Worm (Caenorhabditis elegans) whole organism, early embryonic: ENCODE results near the gene W09H1.3.
A peak's percentile ranks its signal among the peaks of the same experiment; 100 is the strongest.

ENCODE experiments used
- B0310.2 ChIP-seq: sonication (generic microtip); optimal IDR thresholded peaks from 2 replicates; lab custom pipeline; 2016; ENCODE audit warnings: mild to moderate bottlenecking, missing genetic modification characterization, missing compliant biosample characterization
- F13C5.2 ChIP-seq: sonication (generic microtip); optimal IDR thresholded peaks from 2 replicates; lab custom pipeline; 2017; ENCODE audit warnings: mild to moderate bottlenecking, missing genetic modification characterization, inconsistent platforms, missing compliant biosample characterization
- aly-1 ChIP-seq: sonication (generic microtip); optimal IDR thresholded peaks from 2 replicates; lab custom pipeline; 2016; ENCODE audit warnings: missing genetic modification characterization, missing compliant biosample characterization
- ama-1 ChIP-seq: fragments of 150-350 bp; optimal IDR thresholded peaks from 2 replicates; lab custom pipeline; 2014
- ceh-13 ChIP-seq: fragments of 200-800 bp; sonication (Bioruptor generic); optimal IDR thresholded peaks from 2 replicates; lab custom pipeline; 2018; ENCODE audit warnings: mild to moderate bottlenecking, missing genetic modification characterization, missing compliant biosample characterization
- ceh-36 ChIP-seq: sonication (generic microtip); optimal IDR thresholded peaks from 2 replicates; lab custom pipeline; 2016; ENCODE audit warnings: missing genetic modification characterization, inconsistent platforms, missing compliant biosample characterization
- ets-7 ChIP-seq: sonication (generic microtip); optimal IDR thresholded peaks from 2 replicates; lab custom pipeline; 2016; ENCODE audit warnings: missing genotype, missing genetic modification characterization, missing compliant biosample characterization
- flt-1 ChIP-seq: fragments of 200-800 bp; sonication (Bioruptor generic); IDR thresholded peaks from 2 replicates; pipeline ENCODE4 v1.3.6; 2022; ENCODE audit warnings: missing genetic modification characterization, missing compliant biosample characterization
- hmbx-1 ChIP-seq: sonication (generic microtip); optimal IDR thresholded peaks from 2 replicates; lab custom pipeline; 2016; ENCODE audit warnings: mild to moderate bottlenecking, missing genetic modification characterization, missing compliant biosample characterization
- hmg-4 ChIP-seq: fragments of 200-800 bp; sonication (Bioruptor generic); optimal IDR thresholded peaks from 2 replicates; lab custom pipeline; 2018; ENCODE audit warnings: mild to moderate bottlenecking, missing genetic modification characterization, missing compliant biosample characterization
- hnd-1 ChIP-seq: sonication (generic microtip); optimal IDR thresholded peaks from 2 replicates; lab custom pipeline; 2016; ENCODE audit warnings: missing genetic modification characterization, missing compliant biosample characterization
- pes-1 ChIP-seq: fragments of 200-800 bp; sonication (Bioruptor generic); IDR thresholded peaks from 2 replicates; pipeline ENCODE4 v1.3.6; 2022; ENCODE audit warnings: missing genetic modification reagents, missing genetic modification characterization, missing compliant biosample characterization
- scrt-1 ChIP-seq: fragments of 200-800 bp; sonication (Bioruptor generic); IDR thresholded peaks from 2 replicates; pipeline ENCODE4 v1.3.6; 2022; ENCODE audit warnings: missing genetic modification characterization, missing compliant biosample characterization
- sea-1 ChIP-seq: fragments of 200-800 bp; sonication (Bioruptor generic); conservative IDR thresholded peaks from 2 replicates; pipeline ENCODE4 v1.3.6; 2022; ENCODE audit warnings: missing genetic modification characterization, missing compliant biosample characterization
- tbx-11 ChIP-seq: fragments of 200-800 bp; sonication (Bioruptor generic); IDR thresholded peaks from 2 replicates; pipeline ENCODE4 v1.3.6; 2022; ENCODE audit warnings: missing genetic modification characterization, missing compliant biosample characterization
- tbx-37 ChIP-seq: fragments of 200-800 bp; sonication (Bioruptor generic); conservative IDR thresholded peaks from 2 replicates; pipeline ENCODE4 v1.3.6; 2022; ENCODE audit warnings: missing genetic modification reagents, missing genetic modification characterization, missing compliant biosample characterization
- tra-4 ChIP-seq: sonication (generic microtip); optimal IDR thresholded peaks from 2 replicates; lab custom pipeline; 2017; ENCODE audit warnings: missing genetic modification characterization, missing compliant biosample characterization

Gene W09H1.3

DNA sequence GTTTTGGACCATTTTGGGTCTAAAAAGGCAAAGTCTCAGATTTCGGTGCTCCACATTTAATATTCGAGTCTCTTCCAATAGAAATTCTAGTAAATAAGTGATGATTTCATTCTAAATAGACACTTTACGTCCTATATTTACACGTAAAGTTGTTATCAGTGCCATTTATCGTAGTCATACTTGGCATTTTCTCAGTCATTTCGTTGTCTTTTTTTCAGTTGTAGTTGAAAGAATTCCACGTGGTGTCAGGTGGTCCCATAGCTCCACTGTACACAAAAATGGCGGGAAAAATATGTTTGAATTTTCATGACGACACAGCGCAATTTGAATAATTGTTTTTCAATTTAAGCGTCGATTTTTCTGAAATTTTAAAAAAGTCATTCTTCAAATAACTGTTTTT is 6.2 kb downstream of the W09H1.3 start:
- TF ChIP-seq ama-1 (lab: Kevin White, UChicago) (no peak), hmg-4 (GFP tag; lab: Kevin White, UChicago) (no peak), flt-1 (GFP tag; lab: Robert Waterston, UW) (no peak), ets-7 (tag; lab: Kevin White, UChicago) (no peak), sea-1 (GFP tag; lab: Robert Waterston, UW) (no peak), scrt-1 (GFP tag; lab: Robert Waterston, UW) (no peak), ceh-36 (tag; lab: Kevin White, UChicago) (no peak), B0310.2 (no peak), tbx-37 (GFP tag; lab: Robert Waterston, UW) (no peak)

DNA sequence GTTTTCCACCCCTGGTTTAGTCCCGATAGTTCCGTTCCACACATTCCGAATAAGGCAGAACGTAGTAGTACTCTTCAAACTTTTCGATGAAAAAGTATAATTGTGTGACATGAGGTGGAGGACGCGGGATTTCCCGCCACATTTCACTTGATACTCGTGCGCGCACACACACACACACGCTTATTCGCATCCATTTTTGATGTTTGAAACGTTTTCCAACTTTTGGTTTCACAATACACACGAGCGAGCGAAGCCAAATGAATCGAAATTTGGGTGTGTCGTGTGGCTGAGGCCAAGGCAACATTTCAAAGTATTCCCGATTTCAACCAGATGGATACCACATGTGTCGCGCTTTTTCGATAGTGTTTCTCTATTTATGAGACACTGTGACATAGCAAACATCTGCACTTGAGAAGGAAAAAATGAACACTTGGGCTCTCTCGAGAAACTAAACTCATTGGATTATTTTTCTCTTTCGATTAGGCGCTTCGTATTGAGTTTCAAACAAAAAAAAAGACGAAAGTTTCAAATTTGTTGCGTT is 9.4 kb downstream of the W09H1.3 start:
- TF ChIP-seq pes-1 (GFP tag; lab: Robert Waterston, UW) (no peak), F13C5.2 (no peak), hmg-4 (GFP tag; lab: Kevin White, UChicago) (no peak), flt-1 (GFP tag; lab: Robert Waterston, UW) (no peak), scrt-1 (GFP tag; lab: Robert Waterston, UW) (no peak), ceh-13 (GFP tag; lab: Kevin White, UChicago) (no peak), tra-4 (no peak), tbx-11 (GFP tag; lab: Robert Waterston, UW) (no peak), aly-1 (tag; lab: Kevin White, UChicago) (no peak), ama-1 (lab: Kevin White, UChicago) (no peak), tbx-37 (GFP tag; lab: Robert Waterston, UW) (no peak), hnd-1 (tag; lab: Kevin White, UChicago) (no peak), ets-7 (tag; lab: Kevin White, UChicago) (no peak), sea-1 (GFP tag; lab: Robert Waterston, UW) (no peak), ceh-36 (tag; lab: Kevin White, UChicago) (no peak), hmbx-1 (no peak), B0310.2 (no peak)

- TF ChIP-seq tbx-11 (GFP tag; lab: Robert Waterston, UW) (no peak), aly-1 (tag; lab: Kevin White, UChicago) (no peak), scrt-1 (GFP tag; lab: Robert Waterston, UW) (no peak), hmg-4 (GFP tag; lab: Kevin White, UChicago) (no peak), B0310.2 (no peak), ceh-36 (tag; lab: Kevin White, UChicago) (no peak), flt-1 (GFP tag; lab: Robert Waterston, UW) (no peak), pes-1 (GFP tag; lab: Robert Waterston, UW) (no peak), hnd-1 (tag; lab: Kevin White, UChicago) (no peak), F13C5.2 (no peak), sea-1 (GFP tag; lab: Robert Waterston, UW) (no peak), tbx-37 (GFP tag; lab: Robert Waterston, UW) (no peak), ama-1 (lab: Kevin White, UChicago) (no peak)
These were observed 10.9 kb downstream of the W09H1.3 start, which contains the start of gene lec-1 for ce11 chrII:13195163-13195562. TSS of gene lec-1 (plus strand) at chrII:13195549.

DNA sequence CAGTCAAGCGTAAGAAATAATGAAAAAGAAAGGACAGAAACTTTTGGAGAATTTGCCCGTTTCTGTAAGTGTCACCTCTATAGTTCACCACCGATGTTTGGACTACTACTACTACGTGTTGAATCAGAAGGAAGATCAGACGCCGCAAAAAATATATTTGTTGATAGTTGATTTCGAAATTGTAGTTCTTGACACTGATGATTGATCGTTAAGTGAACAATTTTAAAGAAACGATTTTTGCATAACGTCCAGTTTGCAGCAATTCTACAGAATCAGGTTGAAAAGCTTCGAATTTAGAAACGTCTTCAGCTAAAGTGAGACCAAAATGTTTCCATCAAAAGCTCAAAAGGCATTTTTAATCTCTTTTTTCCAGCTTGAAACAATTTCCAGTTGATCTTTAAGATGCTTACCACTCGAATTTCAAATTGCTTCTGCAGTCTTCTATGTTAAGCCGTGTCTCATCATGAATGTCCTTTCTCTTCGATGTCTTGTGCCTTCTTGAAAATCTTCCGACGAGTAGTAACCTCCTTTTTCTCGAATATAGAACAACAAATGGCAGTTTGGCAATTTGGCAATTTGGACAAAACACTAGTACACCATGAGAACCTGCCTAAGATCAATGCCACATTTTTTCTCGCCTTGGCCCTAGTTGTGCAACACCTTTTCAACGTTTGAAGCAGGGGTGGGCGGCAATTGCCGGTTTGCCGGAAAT is 11.6 kb downstream of the W09H1.3 start:
- TF ChIP-seq F13C5.2: no peak

DNA sequence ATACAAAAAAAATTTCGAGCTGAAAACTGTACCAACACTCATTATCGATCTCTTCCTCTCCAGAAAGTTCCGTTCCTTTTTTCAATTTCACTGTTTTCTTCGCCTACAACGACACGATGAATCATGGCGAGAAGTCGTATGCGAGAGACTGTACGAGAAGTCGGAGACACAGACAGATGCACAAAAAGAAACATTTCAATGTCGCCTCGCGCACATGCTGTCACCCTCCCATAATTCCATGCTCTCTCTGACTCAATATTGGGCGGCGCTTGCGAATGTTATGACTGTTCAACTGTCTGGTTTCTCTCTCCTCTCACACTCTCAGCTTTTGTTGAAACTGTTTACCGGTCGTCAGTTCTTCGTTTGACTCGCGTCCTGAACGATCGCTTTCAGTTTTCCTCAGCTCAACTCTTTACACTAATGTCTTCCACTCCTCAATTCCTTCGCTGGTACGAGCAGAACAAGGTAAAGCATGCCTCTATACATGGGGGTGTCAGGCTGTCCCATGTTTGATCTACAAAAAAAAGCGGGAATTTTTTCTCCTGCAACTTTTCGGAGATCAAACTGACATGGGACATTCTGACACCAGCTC is 12.6 kb downstream of the W09H1.3 start:
- TF ChIP-seq hnd-1 (tag; lab: Kevin White, UChicago) (no peak), ama-1 (lab: Kevin White, UChicago) (no peak), tbx-11 (GFP tag; lab: Robert Waterston, UW) (no peak), ceh-13 (GFP tag; lab: Kevin White, UChicago) (no peak), ceh-36 (tag; lab: Kevin White, UChicago) (no peak), hmbx-1 (no peak), ets-7 (tag; lab: Kevin White, UChicago) (no peak), hmg-4 (GFP tag; lab: Kevin White, UChicago) (no peak), tbx-37 (GFP tag; lab: Robert Waterston, UW) (no peak), F13C5.2 (no peak), pes-1 (GFP tag; lab: Robert Waterston, UW) (no peak), flt-1 (GFP tag; lab: Robert Waterston, UW) (no peak), aly-1 (tag; lab: Kevin White, UChicago) (no peak), sea-1 (GFP tag; lab: Robert Waterston, UW) (no peak)

- TF ChIP-seq pes-1 (GFP tag; lab: Robert Waterston, UW) (peak; percentile 51; the same call in 1 of the 2 replicates), hnd-1 (tag; lab: Kevin White, UChicago) (no peak)
These were observed 14.6 kb downstream of the W09H1.3 start for ce11 chrII:13198845-13199244.

DNA sequence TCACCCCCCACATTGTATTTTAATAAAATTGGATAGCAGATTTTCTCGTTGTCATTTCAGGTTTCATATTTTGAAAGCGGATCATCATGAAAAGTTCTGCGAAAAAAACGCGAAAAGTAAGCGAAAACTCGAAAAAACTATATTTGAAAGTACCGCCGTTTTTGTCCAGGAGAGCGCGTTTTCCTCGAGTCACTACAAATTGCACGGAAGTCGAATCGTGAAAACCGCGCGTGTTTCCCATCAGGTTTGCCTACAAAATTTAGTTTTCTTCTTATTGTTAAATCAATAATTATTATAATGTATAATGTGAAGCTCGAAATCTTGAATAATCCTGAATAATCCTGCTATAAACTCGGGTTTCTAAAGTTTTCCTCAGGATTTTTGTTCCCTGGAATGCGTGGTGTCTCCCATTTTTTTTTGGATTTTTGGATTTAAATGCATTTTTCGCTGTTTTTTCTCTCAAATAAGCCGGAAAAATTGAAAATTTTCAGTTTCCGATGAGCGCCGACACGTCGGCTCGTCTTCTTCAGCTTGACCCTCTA is 15.5 kb downstream of the W09H1.3 start, which contains the start of gene btf-1:
TSS of gene btf-1 (plus strand) at position 492 of the 542 bp plus-strand sequence.
- TF ChIP-seq aly-1 (tag; lab: Kevin White, UChicago) (no peak), flt-1 (GFP tag; lab: Robert Waterston, UW) (no peak), hnd-1 (tag; lab: Kevin White, UChicago) (no peak), ama-1 (lab: Kevin White, UChicago) (peak; percentile 23), pes-1 (GFP tag; lab: Robert Waterston, UW) (peak; percentile 41; the same call in 1 of the 2 replicates), ceh-13 (GFP tag; lab: Kevin White, UChicago) (peak; percentile 24), F13C5.2 (peak; percentile 73), tbx-37 (GFP tag; lab: Robert Waterston, UW) (no peak), sea-1 (GFP tag; lab: Robert Waterston, UW) (no peak), hmg-4 (GFP tag; lab: Kevin White, UChicago) (no peak), tbx-11 (GFP tag; lab: Robert Waterston, UW) (0 out of 2 replicates have a peak, but pooled peaks have one; percentile 18), ceh-36 (tag; lab: Kevin White, UChicago) (no peak), tra-4 (peak; percentile 32)
